Fruit fly (Drosophila melanogaster): Measurements from ENCODE around the gene Mkp3.

- no peak for TF ChIP-seq Sin3A (optimal IDR thresholded peaks at IDR 0.05)
- no peak for TF ChIP-seq h (optimal IDR thresholded peaks at IDR 0.05)
- no peak for TF ChIP-seq insv (optimal IDR thresholded peaks at IDR 0.05)
- no peak for TF ChIP-seq ttk (optimal IDR thresholded peaks at IDR 0.05)
- TF ChIP-seq Myc (optimal IDR thresholded peaks at IDR 0.05) = no peak
Measured at dm6 chr3L:19032676-19033075, 53.5 kb downstream of the Mkp3 start.

All from Kc167 (cell line).